Fruit fly (Drosophila melanogaster) whole organism, embryonic: ENCODE results near the gene CG10730.

ENCODE experiments used
- Adf1 ChIP-seq: fragments of 200-800 bp; sonication (Bioruptor generic); IDR thresholded peaks from 2 replicates; pipeline ENCODE4 v1.3.6; 2022; ENCODE audit warnings: missing biosample characterization, missing genetic modification characterization
- Asciz ChIP-seq: fragments of 200-800 bp; sonication (Bioruptor generic); optimal IDR thresholded peaks from 2 replicates; lab custom pipeline; 2017; ENCODE audit warnings: missing biosample characterization, mild to moderate bottlenecking, missing genetic modification characterization, missing genetic modification reagents
- Bgb ChIP-seq: fragments of 200-800 bp; sonication (Bioruptor generic); IDR thresholded peaks from 2 replicates; pipeline ENCODE4 v1.3.6; 2022; ENCODE audit warnings: missing biosample characterization, missing genetic modification characterization; ENCODE audit not compliant: partially characterized antibody
- CG1024 ChIP-seq: fragments of 200-800 bp; sonication (Bioruptor generic); IDR thresholded peaks from 2 replicates; pipeline ENCODE4 v1.3.6; 2022; ENCODE audit warnings: missing biosample characterization, missing genetic modification characterization
- CG10654 ChIP-seq: fragments of 200-800 bp; sonication (Bioruptor generic); optimal IDR thresholded peaks from 2 replicates; lab custom pipeline; 2016; ENCODE audit warnings: missing biosample characterization, missing genetic modification characterization
- CG10959 ChIP-seq: fragments of 200-800 bp; sonication (Bioruptor generic); IDR thresholded peaks from 2 replicates; pipeline ENCODE4 v1.3.6; 2022; ENCODE audit warnings: missing biosample characterization, missing genetic modification characterization
- CG11085 ChIP-seq: fragments of 200-800 bp; sonication (Bioruptor generic); IDR thresholded peaks from 2 replicates; pipeline ENCODE4 v1.3.6; 2022; ENCODE audit warnings: missing biosample characterization, missing genetic modification characterization
- CG12391 ChIP-seq: fragments of 200-800 bp; sonication (Bioruptor generic); optimal IDR thresholded peaks from 3 replicates; lab custom pipeline; 2018; ENCODE audit warnings: missing biosample characterization, mild to moderate bottlenecking, missing genetic modification characterization, moderate library complexity
- CG12744 ChIP-seq: fragments of 200-800 bp; sonication (Bioruptor generic); optimal IDR thresholded peaks from 2 replicates; lab custom pipeline; 2016; ENCODE audit warnings: missing biosample characterization, missing genetic modification characterization
- CG1603 ChIP-seq: fragments of 200-800 bp; sonication (Bioruptor generic); optimal IDR thresholded peaks from 2 replicates; lab custom pipeline; 2019; ENCODE audit warnings: missing biosample characterization, mild to moderate bottlenecking, missing genetic modification characterization, moderate library complexity
- CG16813 ChIP-seq: fragments of 200-800 bp; sonication (Bioruptor generic); IDR thresholded peaks from 3 replicates; pipeline ENCODE4 v1.3.6; 2022; ENCODE audit warnings: missing biosample characterization, missing genetic modification characterization; ENCODE audit not compliant: partially characterized antibody
- CG17359 ChIP-seq: fragments of 200-800 bp; sonication (Bioruptor generic); optimal IDR thresholded peaks from 3 replicates; lab custom pipeline; 2018; ENCODE audit warnings: missing biosample characterization, mild to moderate bottlenecking, missing genetic modification characterization, moderate library complexity
- CG2889 ChIP-seq: fragments of 200-800 bp; sonication (Bioruptor generic); IDR thresholded peaks from 3 replicates; pipeline ENCODE4 v1.3.6; 2022; ENCODE audit warnings: missing biosample characterization, missing genetic modification characterization
- CG31224 ChIP-seq: fragments of 200-800 bp; sonication (Bioruptor generic); IDR thresholded peaks from 2 replicates; pipeline ENCODE4 v1.3.6; 2022; ENCODE audit warnings: missing biosample characterization, missing genetic modification characterization
- CG32772 ChIP-seq: fragments of 200-800 bp; sonication (Bioruptor generic); IDR thresholded peaks from 2 replicates; pipeline ENCODE4 v1.3.6; 2022; ENCODE audit warnings: missing biosample characterization, missing genetic modification characterization
- CG43689 ChIP-seq: fragments of 200-800 bp; sonication (Bioruptor generic); IDR thresholded peaks from 2 replicates; pipeline ENCODE4 v1.3.6; 2022; ENCODE audit warnings: missing biosample characterization, missing genetic modification characterization
- CG4617 ChIP-seq: fragments of 200-800 bp; sonication (Bioruptor generic); optimal IDR thresholded peaks from 3 replicates; lab custom pipeline; 2016; ENCODE audit warnings: missing biosample characterization, missing genetic modification characterization, borderline replicate concordance
- CG6813 ChIP-seq: fragments of 200-800 bp; sonication (Bioruptor generic); optimal IDR thresholded peaks from 2 replicates; lab custom pipeline; 2017; ENCODE audit warnings: missing biosample characterization, missing genetic modification characterization, mild to moderate bottlenecking, moderate library complexity, missing genetic modification reagents
- CG7987 ChIP-seq: fragments of 200-800 bp; sonication (Bioruptor generic); optimal IDR thresholded peaks from 2 replicates; lab custom pipeline; 2018; ENCODE audit warnings: missing biosample characterization, mild to moderate bottlenecking, missing genetic modification characterization, moderate library complexity
- CrebB ChIP-seq: fragments of 200-800 bp; sonication (Bioruptor generic); optimal IDR thresholded peaks from 3 replicates; lab custom pipeline; 2018; ENCODE audit warnings: missing biosample characterization, mild to moderate bottlenecking, missing genetic modification characterization
- D ChIP-seq, 2 experiments: fragments of 200-800 bp in 1 of 2; fragments of >200 bp in 1 of 2; sonication (Bioruptor generic) in 1 of 2; optimal IDR thresholded peaks; 2 replicates in 1 of 2; 3 replicates in 1 of 2; lab custom pipeline; 2017; ENCODE audit warnings: mild to moderate bottlenecking in 1 of 2, missing biosample characterization in 1 of 2, missing genetic modification characterization in 1 of 2, missing genetic modification reagents in 1 of 2
- H2.0 ChIP-seq: fragments of 200-800 bp; sonication (Bioruptor generic); IDR thresholded peaks from 2 replicates; pipeline ENCODE4 v1.3.6; 2022; ENCODE audit warnings: missing biosample characterization, missing genetic modification characterization
- Hr3 ChIP-seq: fragments of 200-800 bp; sonication (Bioruptor generic); optimal IDR thresholded peaks from 3 replicates; lab custom pipeline; 2016; ENCODE audit warnings: missing biosample characterization, missing genetic modification characterization
- MBD-R2 ChIP-seq: fragments of 200-800 bp; sonication (Bioruptor generic); IDR thresholded peaks from 2 replicates; pipeline ENCODE4 v1.3.6; 2022; ENCODE audit warnings: missing biosample characterization, missing genetic modification characterization
- Max ChIP-seq: fragments of 200-800 bp; sonication (Bioruptor generic); optimal IDR thresholded peaks from 2 replicates; lab custom pipeline; 2016; ENCODE audit warnings: missing biosample characterization, mild to moderate bottlenecking, missing genetic modification characterization
- Nf-YB ChIP-seq: fragments of 200-800 bp; sonication (Bioruptor generic); optimal IDR thresholded peaks from 3 replicates; lab custom pipeline; 2019; ENCODE audit warnings: missing biosample characterization, mild to moderate bottlenecking, missing genetic modification characterization, moderate library complexity
- Optix ChIP-seq: fragments of 200-800 bp; sonication (Bioruptor generic); IDR thresholded peaks from 3 replicates; pipeline ENCODE4 v1.3.6; 2022; ENCODE audit warnings: missing biosample characterization, missing genetic modification characterization
- Ptx1 ChIP-seq: fragments of 200-800 bp; sonication (Bioruptor generic); IDR thresholded peaks from 2 replicates; pipeline ENCODE4 v1.3.6; 2022; ENCODE audit warnings: missing biosample characterization, missing genetic modification characterization
- TFAM ChIP-seq: fragments of 200-800 bp; sonication (Bioruptor generic); optimal IDR thresholded peaks from 2 replicates; lab custom pipeline; 2017; ENCODE audit warnings: missing biosample characterization, missing genetic modification characterization, inconsistent platforms
- Usf ChIP-seq: fragments of 200-800 bp; sonication (Bioruptor generic); optimal IDR thresholded peaks from 2 replicates; lab custom pipeline; 2017; ENCODE audit warnings: missing genotype, missing biosample characterization, missing genetic modification characterization
- YL-1 ChIP-seq: fragments of 200-800 bp; sonication (Bioruptor generic); optimal IDR thresholded peaks from 3 replicates; lab custom pipeline; 2017; ENCODE audit warnings: missing biosample characterization, mild to moderate bottlenecking, missing genetic modification characterization
- chm ChIP-seq: fragments of 200-800 bp; sonication (Bioruptor generic); IDR thresholded peaks from 2 replicates; pipeline ENCODE4 v1.3.6; 2022; ENCODE audit warnings: missing biosample characterization, missing genetic modification characterization
- crp ChIP-seq, 2 experiments: fragments of 200-800 bp; sonication (Bioruptor generic); optimal IDR thresholded peaks; 2 replicates in 1 of 2; 3 replicates in 1 of 2; lab custom pipeline; 2017; ENCODE audit warnings: missing biosample characterization in 2 of 2, missing genetic modification characterization in 2 of 2, mild to moderate bottlenecking in 1 of 2, moderate library complexity in 1 of 2
- cwo ChIP-seq: fragments of 200-800 bp; sonication (Bioruptor generic); optimal IDR thresholded peaks from 3 replicates; lab custom pipeline; 2017; ENCODE audit warnings: missing biosample characterization, missing genetic modification characterization, mild to moderate bottlenecking, moderate library complexity, missing genetic modification reagents
- dmrt99B ChIP-seq: fragments of 200-800 bp; sonication (Bioruptor generic); optimal IDR thresholded peaks from 2 replicates; lab custom pipeline; 2018; ENCODE audit warnings: missing biosample characterization, mild to moderate bottlenecking, missing genetic modification characterization, moderate library complexity
- esg ChIP-seq: fragments of 200-800 bp; sonication (Bioruptor generic); conservative IDR thresholded peaks from 2 replicates; pipeline ENCODE4 v1.3.6; 2022; ENCODE audit warnings: missing biosample characterization, missing genetic modification characterization
- ewg ChIP-seq: fragments of 200-800 bp; sonication (Bioruptor generic); optimal IDR thresholded peaks from 3 replicates; lab custom pipeline; 2017; ENCODE audit warnings: mild to moderate bottlenecking, missing biosample characterization, missing genetic modification reagents, missing genetic modification characterization
- kay ChIP-seq: fragments of 200-800 bp; sonication (Bioruptor generic); optimal IDR thresholded peaks from 2 replicates; lab custom pipeline; 2016; ENCODE audit warnings: missing biosample characterization, missing genetic modification characterization
- kni ChIP-seq: fragments of 200-800 bp; sonication (Bioruptor generic); optimal IDR thresholded peaks from 3 replicates; lab custom pipeline; 2017; ENCODE audit warnings: mild to moderate bottlenecking, missing biosample characterization, missing genetic modification reagents, missing genetic modification characterization
- nerfin-2 ChIP-seq: fragments of 200-800 bp; sonication (Bioruptor generic); IDR thresholded peaks from 2 replicates; pipeline ENCODE4 v1.3.6; 2022; ENCODE audit warnings: missing biosample characterization, missing genetic modification characterization; ENCODE audit not compliant: partially characterized antibody
- onecut ChIP-seq: fragments of 200-800 bp; sonication (Bioruptor generic); IDR thresholded peaks from 2 replicates; pipeline ENCODE4 v1.3.6; 2022; ENCODE audit warnings: missing biosample characterization, missing genetic modification characterization
- pum ChIP-seq: fragments of 200-800 bp; sonication (Bioruptor generic); optimal IDR thresholded peaks from 2 replicates; lab custom pipeline; 2016; ENCODE audit warnings: missing biosample characterization, missing genetic modification characterization
- sc ChIP-seq, 3 experiments: fragments of >200 bp in 2 of 3; fragments of 200-800 bp in 1 of 3; sonication (Bioruptor generic) in 1 of 3; optimal IDR thresholded peaks; 2 replicates in 2 of 3; 3 replicates in 1 of 3; lab custom pipeline; 2017; ENCODE audit warnings: mild to moderate bottlenecking in 1 of 3, missing biosample characterization in 1 of 3, missing genetic modification characterization in 1 of 3, missing genetic modification reagents in 1 of 3
- tin ChIP-seq: fragments of 200-800 bp; sonication (Bioruptor generic); optimal IDR thresholded peaks from 3 replicates; lab custom pipeline; 2016; ENCODE audit warnings: missing biosample characterization, missing genetic modification characterization
- tll ChIP-seq, 2 experiments: fragments of 200-800 bp in 1 of 2; fragments of >200 bp in 1 of 2; sonication (Bioruptor generic) in 1 of 2; optimal IDR thresholded peaks; 2 replicates each; lab custom pipeline; 2017 to 2019; ENCODE audit warnings: missing biosample characterization in 2 of 2, missing genetic modification characterization in 2 of 2, mild to moderate bottlenecking in 1 of 2, moderate library complexity in 1 of 2
- unc-4 ChIP-seq: fragments of 200-800 bp; sonication (Bioruptor generic); IDR thresholded peaks from 2 replicates; pipeline ENCODE4 v1.3.6; 2022; ENCODE audit warnings: missing biosample characterization, missing genetic modification characterization; ENCODE audit not compliant: partially characterized antibody
- zen2 ChIP-seq: fragments of 200-800 bp; sonication (Bioruptor generic); IDR thresholded peaks from 3 replicates; pipeline ENCODE4 v1.3.6; 2022; ENCODE audit warnings: missing biosample characterization, missing genetic modification characterization; ENCODE audit not compliant: partially characterized antibody

CG10730 gene

dm6 chr2L:20075234-20075803, 3.3 kb upstream of the CG10730 start, which contains the start of the genes pr and neb (continued):
- TF ChIP-seq zen2 (GFP tag; lab: Robert Waterston, UW) (0 out of 3 replicates have a peak, but pooled peaks have one; percentile 38), dmrt99B (tag; lab: Kevin White, UChicago) (peak; percentile 18), Nf-YB (GFP tag; lab: Kevin White, UChicago) (peak; percentile 41), unc-4 (peak; percentile 44; the same call in 1 of the 2 replicates), TFAM (GFP tag; lab: Kevin White, UChicago) (no peak), CG6813 (GFP tag; lab: Kevin White, UChicago) (no peak), kay (GFP tag; lab: Kevin White, UChicago) (no peak), MBD-R2 (GFP tag; lab: Robert Waterston, UW) (peak; percentile 74), tin (GFP tag; lab: Kevin White, UChicago) (peak; percentile 52), CG32772 (peak; percentile 77), tll (GFP tag; optimal IDR thresholded peaks at IDR 0.05; lab: Kevin White, UChicago) (peak in 1 of 2 experiments; percentile 34), esg (peak; percentile 72), CG43689 (GFP tag; lab: Robert Waterston, UW) (no peak), CG1603 (tag; lab: Kevin White, UChicago) (peak; percentile 76), CG10959 (GFP tag; lab: Robert Waterston, UW) (peak; percentile 48), Adf1 (GFP tag; lab: Robert Waterston, UW) (peak; percentile 46; the same call in 1 of the 2 replicates), kni (GFP tag; lab: Kevin White, UChicago) (no peak), H2.0 (GFP tag; lab: Robert Waterston, UW) (peak; percentile 48), Optix (GFP tag; lab: Robert Waterston, UW) (peak; percentile 6; the same call in 1 of the 3 replicates), sc (optimal IDR thresholded peaks at IDR 0.05; lab: Kevin White, UChicago) (no peak), sc (GFP tag; optimal IDR thresholded peaks at IDR 0.05; lab: Kevin White, UChicago) (peak; percentile 27), CG11085 (GFP tag; lab: Robert Waterston, UW) (no peak), ewg (peak; percentile 26), chm (GFP tag; lab: Robert Waterston, UW) (peak; percentile 48; the same call in 1 of the 2 replicates), YL-1 (peak; percentile 48), D (optimal IDR thresholded peaks at IDR 0.05; lab: Kevin White, UChicago) (no peak), D (GFP tag; optimal IDR thresholded peaks at IDR 0.05; lab: Kevin White, UChicago) (no peak), CG10654 (peak; percentile 30), Bgb (GFP tag; lab: Robert Waterston, UW) (no peak), CG17359 (no peak), CG12391 (tag; lab: Kevin White, UChicago) (peak; percentile 78), Asciz (GFP tag; lab: Kevin White, UChicago) (no peak), CG7987 (no peak), CG2889 (no peak), CG1024 (GFP tag; lab: Robert Waterston, UW) (no peak), onecut (GFP tag; lab: Robert Waterston, UW) (peak; percentile 54), cwo (no peak), CG12744 (GFP tag; lab: Kevin White, UChicago) (no peak), CrebB (tag; lab: Kevin White, UChicago) (peak; percentile 51), Hr3 (GFP tag; lab: Kevin White, UChicago) (peak; percentile 60), pum (GFP tag; lab: Kevin White, UChicago) (no peak), CG4617 (GFP tag; lab: Kevin White, UChicago) (peak; percentile 25), nerfin-2 (GFP tag; lab: Robert Waterston, UW) (peak; percentile 62), CG16813 (GFP tag; lab: Robert Waterston, UW) (peak; percentile 38; the same call in 1 of the 3 replicates), Usf (GFP tag; lab: Kevin White, UChicago) (no peak), crp (GFP tag; optimal IDR thresholded peaks at IDR 0.05; lab: Kevin White, UChicago) (peak; percentile 52 to 86), CG31224 (GFP tag; lab: Robert Waterston, UW) (no peak), Max (GFP tag; lab: Kevin White, UChicago) (peak; percentile 64), Ptx1 (GFP tag; lab: Robert Waterston, UW) (peak; percentile 70)
